Fruit fly (Drosophila melanogaster): ENCODE results near the gene CG9109.

The CG9109 gene

DNA sequence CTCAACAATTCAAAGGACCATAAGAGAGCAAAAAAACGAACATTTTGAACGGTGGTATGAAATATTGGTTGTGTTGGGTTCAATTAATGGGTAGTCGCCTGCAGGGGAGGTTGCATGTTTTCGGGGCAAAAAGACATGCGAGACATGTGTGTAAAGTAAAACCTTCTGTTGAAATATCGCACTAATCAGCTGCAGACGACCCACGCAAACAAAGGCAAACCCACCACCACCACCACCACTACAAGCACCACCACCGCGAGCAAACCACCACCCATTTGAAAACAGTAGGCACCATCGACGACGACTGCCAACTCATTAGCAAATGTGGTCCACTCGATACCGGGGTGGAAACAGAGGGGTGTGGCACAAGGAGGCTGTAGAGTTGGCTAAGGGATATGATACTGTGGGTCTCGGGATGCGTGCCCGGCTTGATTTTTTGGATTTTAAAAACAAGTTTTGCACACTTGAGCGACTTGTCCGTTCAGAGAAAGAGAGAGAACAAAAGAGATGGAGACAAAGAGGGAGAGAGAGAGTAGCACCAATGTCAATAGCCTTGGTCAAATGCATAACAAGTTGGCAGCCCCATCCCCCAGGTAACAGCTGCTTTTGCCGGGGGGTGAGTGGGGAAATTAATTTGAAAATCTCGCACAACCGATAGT lies 57.0 kb downstream of the CG9109 start:
- TF ChIP-seq CG17801 (GFP tag; optimal IDR thresholded peaks at IDR 0.05; ENCODE audit: partially characterized antibody) = no peak

Data from ovary, adult (tissue).